Worm (Caenorhabditis elegans): ENCODE results near the gene nmgp-1.

Gene nmgp-1

DNA sequence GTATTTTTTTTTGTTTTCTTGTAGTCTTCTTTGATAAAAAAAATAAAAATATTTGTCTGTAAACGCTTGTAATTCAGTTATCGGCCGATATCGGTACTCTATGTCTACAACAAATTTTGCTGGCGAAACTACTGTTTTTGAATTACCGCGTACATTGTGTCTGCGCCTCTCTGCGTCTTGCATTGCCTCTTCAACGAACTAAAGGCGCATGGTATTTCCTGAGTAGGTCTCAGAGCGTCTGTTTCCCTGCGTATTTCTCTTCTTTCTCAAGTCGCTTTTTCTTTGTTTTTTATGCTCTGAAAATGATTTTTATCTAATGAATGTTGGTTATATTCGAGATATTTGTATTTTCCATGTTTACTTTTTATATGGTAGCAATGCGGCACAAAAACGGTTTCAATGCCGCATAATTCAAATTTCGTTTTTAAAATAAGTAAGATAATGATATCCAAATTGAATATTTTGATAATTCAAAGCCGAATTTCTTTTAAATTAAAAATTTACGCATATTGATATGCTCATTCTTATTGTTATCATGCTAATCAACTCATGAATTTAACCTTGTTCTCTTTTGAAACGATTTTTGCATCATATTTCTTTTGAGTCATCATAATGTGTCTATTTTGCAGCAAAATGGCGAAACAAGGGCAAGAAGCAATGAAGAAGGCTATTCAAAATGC lies 9.7 kb upstream of the nmgp-1 start, which contains the start of gene phb-2 (continued):
- TF ChIP-seq madf-9 (GFP tag; conservative IDR thresholded peaks at IDR 0.05) (no peak), unc-62 (GFP tag; optimal IDR thresholded peaks at IDR 0.05 in 1 of 2) (no peak), unc-62 (tag; optimal IDR thresholded peaks at IDR 0.05) (no peak), nhr-41 (GFP tag; IDR thresholded peaks at IDR 0.05) (no peak), ama-1 (optimal IDR thresholded peaks at IDR 0.05) (peak; percentile 60), mxl-2 (GFP tag; conservative IDR thresholded peaks at IDR 0.05) (no peak), ceh-32 (tag; optimal IDR thresholded peaks at IDR 0.05; ENCODE audit: poor library complexity) (no peak), unc-130 (GFP tag; optimal IDR thresholded peaks at IDR 0.05) (peak; percentile 55), duxl-1 (tag; optimal IDR thresholded peaks at IDR 0.05; ENCODE audit: poor library complexity) (peak; percentile 40), snpc-4 (tag; optimal IDR thresholded peaks at IDR 0.05) (no peak), madf-5 (GFP tag; IDR thresholded peaks at IDR 0.05) (no peak), arid-1 (GFP tag; conservative IDR thresholded peaks at IDR 0.05) (no peak; the same call in 1 of the 2 replicates), daf-8 (GFP tag; IDR thresholded peaks at IDR 0.05) (no peak), F44E2.7 (GFP tag; IDR thresholded peaks at IDR 0.05) (no peak), Y105C5A.15 (GFP tag; IDR thresholded peaks at IDR 0.05) (no peak), ceh-62 (tag; optimal IDR thresholded peaks at IDR 0.05) (no peak)

DNA sequence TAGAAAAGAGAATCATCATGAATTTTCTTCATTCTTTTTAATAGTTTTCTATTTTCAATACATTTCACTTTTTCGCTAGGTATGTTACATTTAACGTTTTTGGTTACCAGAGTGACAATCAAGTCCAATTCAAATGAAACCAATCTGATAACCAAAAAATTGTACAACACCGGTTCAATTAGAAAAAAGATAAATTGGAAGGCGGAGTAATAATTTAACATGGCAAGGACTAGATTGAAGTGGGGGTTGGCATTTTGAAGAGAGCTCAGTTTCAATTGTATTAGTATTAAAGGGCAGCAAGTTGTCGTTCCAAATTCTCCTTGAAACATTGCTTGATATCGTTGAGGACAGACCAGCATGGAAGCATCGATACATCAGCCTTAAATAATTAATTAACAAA lies 8.0 kb upstream of the nmgp-1 start:
- peak; percentile 20 for TF ChIP-seq nhr-102 (tag; optimal IDR thresholded peaks at IDR 0.05)
- TF ChIP-seq mdt-29 (GFP tag; IDR thresholded peaks at IDR 0.05), result 0 out of 2 replicates have a peak, but pooled peaks have one; percentile 25
- no peak for TF ChIP-seq ZK337.2 (GFP tag; IDR thresholded peaks at IDR 0.05)
- no peak for TF ChIP-seq skn-1 (tag; optimal IDR thresholded peaks at IDR 0.05)
- no peak for TF ChIP-seq egl-27 (tag; optimal IDR thresholded peaks at IDR 0.05)
- peak; percentile 50; the same call in 1 of the 2 replicates for TF ChIP-seq lin-38 (GFP tag; IDR thresholded peaks at IDR 0.05)
- TF ChIP-seq T26A8.4 (GFP tag; IDR thresholded peaks at IDR 0.05), result peak; percentile 23; the same call in 1 of the 2 replicates
- TF ChIP-seq nhr-6 (tag; optimal IDR thresholded peaks at IDR 0.05), result no peak
- TF ChIP-seq zfp-3 (GFP tag; conservative IDR thresholded peaks at IDR 0.05), result peak; percentile 69; the same call in 1 of the 2 replicates
- TF ChIP-seq snpc-1.2 (GFP tag; IDR thresholded peaks at IDR 0.05), result 0 out of 2 replicates have a peak, but pooled peaks have one; percentile 36
- peak; percentile 26 for TF ChIP-seq mep-1 (tag; optimal IDR thresholded peaks at IDR 0.05)
- TF ChIP-seq unc-130 (GFP tag; optimal IDR thresholded peaks at IDR 0.05), result peak; percentile 19
- TF ChIP-seq pha-4 (GFP tag; IDR thresholded peaks at IDR 0.05), result peak; percentile 19; the same call in 1 of the 2 replicates
- TF ChIP-seq pha-4 (tag; optimal IDR thresholded peaks at IDR 0.05), result no peak
- peak; percentile 35 for TF ChIP-seq aha-1 (tag)
- peak in 1 of 2 experiments; percentile 78 for TF ChIP-seq unc-62 (GFP tag; optimal IDR thresholded peaks at IDR 0.05 in 1 of 2)
- no peak for TF ChIP-seq unc-62 (tag; optimal IDR thresholded peaks at IDR 0.05)
- TF ChIP-seq F49E8.2 (tag; optimal IDR thresholded peaks at IDR 0.05; ENCODE audit: borderline replicate concordance), result peak; percentile 59
- TF ChIP-seq nhr-111 (GFP tag; optimal IDR thresholded peaks at IDR 0.05), result no peak

DNA sequence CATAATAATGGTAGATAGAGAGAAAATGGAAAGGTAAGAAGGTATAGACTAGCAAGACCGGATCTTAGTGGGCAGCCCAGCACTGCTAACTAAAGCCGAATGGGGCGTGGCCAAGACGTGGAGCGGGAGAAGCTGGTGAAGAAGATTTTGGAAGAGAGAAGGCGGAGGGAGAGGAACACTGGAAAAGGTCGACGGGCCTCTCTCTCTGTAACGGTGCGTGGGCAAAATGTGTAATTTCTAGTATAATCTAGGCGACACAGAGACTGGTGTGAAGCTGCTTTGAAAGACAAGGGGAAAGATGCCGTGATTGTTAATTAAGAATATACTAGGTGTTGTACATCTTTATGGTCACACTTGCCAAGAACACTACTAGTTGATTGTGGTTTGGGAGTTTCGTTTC lies 4.6 kb upstream of the nmgp-1 start, which contains the start of gene F13H8.5:
F13H8.5 (minus strand) TSS at position 101 of the 400 bp plus-strand sequence.
- TF ChIP-seq daf-8 (GFP tag; IDR thresholded peaks at IDR 0.05) (no peak), sdz-12 (GFP tag; optimal IDR thresholded peaks at IDR 0.05) (no peak), zag-1 (tag; optimal IDR thresholded peaks at IDR 0.05) (no peak), dmd-6 (GFP tag; IDR thresholded peaks at IDR 0.05) (no peak), nhr-6 (tag; optimal IDR thresholded peaks at IDR 0.05) (no peak), egl-43 (GFP tag; IDR thresholded peaks at IDR 0.05) (no peak)

Measured in whole organism, L4 larva.